Worm (Caenorhabditis elegans) whole organism, midembryonic: ENCODE data around the gene atg-4.2.

ENCODE experiments used
- cog-1 ChIP-seq: sonication (generic microtip); optimal IDR thresholded peaks from 2 replicates; lab custom pipeline; 2016; ENCODE audit warnings: missing genetic modification characterization, missing compliant biosample characterization
- ref-1 ChIP-seq: fragments of 200-800 bp; sonication (Bioruptor generic); conservative IDR thresholded peaks from 2 replicates; pipeline ENCODE4 v1.3.6; 2022; ENCODE audit warnings: missing genetic modification reagents, missing genetic modification characterization, missing compliant biosample characterization
- tab-1 ChIP-seq: fragments of 200-800 bp; sonication (Bioruptor generic); IDR thresholded peaks from 2 replicates; pipeline ENCODE4 v1.3.6; 2022; ENCODE audit warnings: missing genetic modification characterization, missing compliant biosample characterization

DNA sequence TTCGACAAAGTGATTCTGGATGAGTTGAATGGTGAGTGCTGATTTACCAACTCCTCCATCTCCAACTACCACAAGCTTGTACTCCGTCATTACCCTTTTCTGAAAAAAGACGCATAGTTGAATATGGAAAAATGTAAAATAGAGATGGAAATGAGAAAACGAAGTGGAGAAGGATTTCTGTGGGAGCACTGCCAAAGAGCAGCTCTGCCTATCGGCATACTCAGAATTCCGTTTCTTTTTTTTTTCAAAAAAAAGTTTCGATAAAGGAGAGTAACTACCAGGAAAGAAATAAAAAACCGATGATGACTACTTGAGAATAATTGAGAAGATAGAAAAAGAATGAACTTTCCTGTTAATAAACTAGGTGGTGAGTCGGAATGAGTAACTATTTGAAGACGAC is 23.2 kb downstream of the atg-4.2 start, which contains the start of gene let-60:
- TF ChIP-seq tab-1 (no peak), ref-1 (GFP tag; lab: Robert Waterston, UW) (no peak), cog-1 (tag; lab: Kevin White, UChicago) (no peak)
